Fruit fly (Drosophila melanogaster) whole organism, embryonic: ENCODE data around the gene CG4459.

ENCODE experiments used
- CG12659 ChIP-seq: fragments of 200-800 bp; sonication (Bioruptor generic); optimal IDR thresholded peaks from 3 replicates; lab custom pipeline; 2017; ENCODE audit warnings: mild to moderate bottlenecking, missing biosample characterization, missing genetic modification reagents, missing genetic modification characterization
- CG15011 ChIP-seq: fragments of 200-800 bp; sonication (Bioruptor generic); optimal IDR thresholded peaks from 3 replicates; lab custom pipeline; 2018; ENCODE audit warnings: missing biosample characterization, mild to moderate bottlenecking, missing genetic modification characterization
- CG1602 ChIP-seq: fragments of 200-800 bp; sonication (Bioruptor generic); optimal IDR thresholded peaks from 3 replicates; lab custom pipeline; 2016; ENCODE audit warnings: missing biosample characterization, missing genetic modification characterization
- CG1647 ChIP-seq: fragments of 200-800 bp; sonication (Bioruptor generic); optimal IDR thresholded peaks from 3 replicates; lab custom pipeline; 2016; ENCODE audit warnings: missing biosample characterization, missing genetic modification characterization
- CG16813 ChIP-seq: fragments of 200-800 bp; sonication (Bioruptor generic); IDR thresholded peaks from 3 replicates; pipeline ENCODE4 v1.3.6; 2022; ENCODE audit warnings: missing biosample characterization, missing genetic modification characterization; ENCODE audit not compliant: partially characterized antibody
- CG17385 ChIP-seq: fragments of 200-800 bp; sonication (Bioruptor generic); optimal IDR thresholded peaks from 3 replicates; lab custom pipeline; 2018; ENCODE audit warnings: missing biosample characterization, mild to moderate bottlenecking, missing genetic modification characterization
- CG1792 ChIP-seq: fragments of 200-800 bp; sonication (Bioruptor generic); optimal IDR thresholded peaks from 2 replicates; lab custom pipeline; 2016; ENCODE audit warnings: missing biosample characterization, missing genetic modification characterization
- CG18011 ChIP-seq: fragments of 200-800 bp; sonication (Bioruptor generic); optimal IDR thresholded peaks from 2 replicates; lab custom pipeline; 2017; ENCODE audit warnings: missing biosample characterization, missing genetic modification characterization, mild to moderate bottlenecking, moderate library complexity, missing genotype
- CG18262 ChIP-seq: fragments of 200-800 bp; optimal IDR thresholded peaks from 3 replicates; lab custom pipeline; 2019; ENCODE audit warnings: missing biosample characterization, mild to moderate bottlenecking, missing genetic modification characterization, moderate library complexity
- CG31388 ChIP-seq: fragments of 200-800 bp; sonication (Bioruptor generic); optimal IDR thresholded peaks from 2 replicates; lab custom pipeline; 2016; ENCODE audit warnings: missing biosample characterization, missing genetic modification characterization
- CG4404 ChIP-seq: fragments of 200-800 bp; sonication (Bioruptor generic); IDR thresholded peaks from 2 replicates; pipeline ENCODE4 v1.3.6; 2022; ENCODE audit warnings: missing biosample characterization, missing genetic modification characterization
- CG6683 ChIP-seq: fragments of 200-800 bp; sonication (Bioruptor generic); optimal IDR thresholded peaks from 2 replicates; lab custom pipeline; 2017; ENCODE audit warnings: missing biosample characterization, mild to moderate bottlenecking, missing genetic modification characterization, missing genetic modification reagents
- CG6689 ChIP-seq: fragments of 200-800 bp; sonication (Bioruptor generic); IDR thresholded peaks from 2 replicates; pipeline ENCODE4 v1.3.6; 2022; ENCODE audit warnings: missing biosample characterization, missing genetic modification characterization
- CG6791 ChIP-seq: fragments of 200-800 bp; sonication (Bioruptor generic); IDR thresholded peaks from 3 replicates; pipeline ENCODE4 v1.3.6; 2022; ENCODE audit warnings: missing biosample characterization, missing genetic modification characterization; ENCODE audit not compliant: partially characterized antibody
- CG7372 ChIP-seq: fragments of 200-800 bp; sonication (Bioruptor generic); IDR thresholded peaks from 2 replicates; pipeline ENCODE4 v1.3.6; 2022; ENCODE audit warnings: missing biosample characterization, missing genetic modification characterization
- CG7987 ChIP-seq: fragments of 200-800 bp; sonication (Bioruptor generic); optimal IDR thresholded peaks from 2 replicates; lab custom pipeline; 2018; ENCODE audit warnings: missing biosample characterization, mild to moderate bottlenecking, missing genetic modification characterization, moderate library complexity
- CG8765 ChIP-seq: fragments of 200-800 bp; sonication (Bioruptor generic); IDR thresholded peaks from 2 replicates; pipeline ENCODE4 v1.3.6; 2022; ENCODE audit warnings: missing biosample characterization, missing genetic modification characterization
- CG9817 ChIP-seq: fragments of 200-800 bp; sonication (Bioruptor generic); optimal IDR thresholded peaks from 2 replicates; lab custom pipeline; 2018; ENCODE audit warnings: missing biosample characterization, mild to moderate bottlenecking, missing genetic modification characterization, moderate library complexity
- Camta ChIP-seq: fragments of 200-800 bp; sonication (Bioruptor generic); optimal IDR thresholded peaks from 2 replicates; lab custom pipeline; 2016; ENCODE audit warnings: missing biosample characterization, missing genetic modification characterization
- Dbx ChIP-seq: fragments of 200-800 bp; sonication (Bioruptor generic); IDR thresholded peaks from 3 replicates; pipeline ENCODE4 v1.3.6; 2022; ENCODE audit warnings: missing biosample characterization, missing genetic modification characterization
- Dll ChIP-seq: fragments of 200-800 bp; sonication (Bioruptor generic); IDR thresholded peaks from 4 replicates; pipeline ENCODE4 v1.3.6; 2022; ENCODE audit warnings: missing biosample characterization, missing genetic modification characterization; ENCODE audit not compliant: partially characterized antibody
- Doc2 ChIP-seq: fragments of 200-800 bp; sonication (Bioruptor generic); IDR thresholded peaks from 2 replicates; pipeline ENCODE4 v1.3.6; 2022; ENCODE audit warnings: missing biosample characterization, missing genetic modification characterization
- E2f1 ChIP-seq: fragments of 200-800 bp; sonication (Bioruptor generic); IDR thresholded peaks from 2 replicates; pipeline ENCODE4 v1.3.6; 2022; ENCODE audit warnings: missing biosample characterization, missing genetic modification characterization
- HLHmδ ChIP-seq: fragments of 200-800 bp; sonication (Bioruptor generic); optimal IDR thresholded peaks from 2 replicates; lab custom pipeline; 2018; ENCODE audit warnings: missing biosample characterization, mild to moderate bottlenecking, missing genetic modification characterization, moderate library complexity
- Hr3 ChIP-seq: fragments of 200-800 bp; sonication (Bioruptor generic); optimal IDR thresholded peaks from 3 replicates; lab custom pipeline; 2016; ENCODE audit warnings: missing biosample characterization, missing genetic modification characterization
- Hr51 ChIP-seq, 2 experiments: fragments of 200-800 bp; sonication (Bioruptor generic); optimal IDR thresholded peaks; 2 replicates in 1 of 2; 3 replicates in 1 of 2; lab custom pipeline; 2016 to 2018; ENCODE audit warnings: missing biosample characterization in 2 of 2, missing genetic modification characterization in 2 of 2, mild to moderate bottlenecking in 1 of 2, moderate library complexity in 1 of 2
- Med ChIP-seq: fragments of 200-800 bp; sonication (Bioruptor generic); peaks from one replicate; lab custom pipeline; 2016; ENCODE audit warnings: missing biosample characterization, missing genetic modification characterization, mild to moderate bottlenecking, inconsistent platforms, moderate library complexity
- Mes4 ChIP-seq: fragments of 200-800 bp; sonication (Bioruptor generic); optimal IDR thresholded peaks from 2 replicates; lab custom pipeline; 2016; ENCODE audit warnings: missing biosample characterization, missing genetic modification characterization
- NC2α ChIP-seq: fragments of 200-800 bp; sonication (Bioruptor generic); optimal IDR thresholded peaks from 2 replicates; lab custom pipeline; 2016; ENCODE audit warnings: missing biosample characterization, missing genetic modification characterization
- NfI ChIP-seq: fragments of 200-800 bp; sonication (Bioruptor generic); optimal IDR thresholded peaks from 3 replicates; lab custom pipeline; 2018; ENCODE audit warnings: missing biosample characterization, mild to moderate bottlenecking, missing genetic modification characterization, moderate library complexity
- Optix ChIP-seq: fragments of 200-800 bp; sonication (Bioruptor generic); IDR thresholded peaks from 3 replicates; pipeline ENCODE4 v1.3.6; 2022; ENCODE audit warnings: missing biosample characterization, missing genetic modification characterization
- Six4 ChIP-seq: fragments of 200-800 bp; sonication (Bioruptor generic); optimal IDR thresholded peaks from 2 replicates; lab custom pipeline; 2016; ENCODE audit warnings: missing biosample characterization, missing genetic modification characterization
- aop ChIP-seq: fragments of 200-800 bp; sonication (Bioruptor generic); IDR thresholded peaks from 2 replicates; pipeline ENCODE4 v1.3.6; 2022; ENCODE audit warnings: missing biosample characterization, missing genetic modification characterization
- az2 ChIP-seq: fragments of 200-800 bp; sonication (Bioruptor generic); optimal IDR thresholded peaks from 3 replicates; lab custom pipeline; 2016; ENCODE audit warnings: missing biosample characterization, missing genetic modification characterization
- btn ChIP-seq: fragments of 200-800 bp; sonication (Bioruptor generic); optimal IDR thresholded peaks from 2 replicates; lab custom pipeline; 2016; ENCODE audit warnings: missing biosample characterization, missing genetic modification characterization
- ci ChIP-seq: fragments of 200-800 bp; sonication (Bioruptor generic); IDR thresholded peaks from 3 replicates; pipeline ENCODE4 v1.3.6; 2022; ENCODE audit warnings: missing biosample characterization, missing genetic modification characterization
- da ChIP-seq: fragments of 200-800 bp; sonication (Bioruptor generic); optimal IDR thresholded peaks from 2 replicates; lab custom pipeline; 2016; ENCODE audit warnings: missing biosample characterization, missing genetic modification characterization
- dmrt99B ChIP-seq: fragments of 200-800 bp; sonication (Bioruptor generic); optimal IDR thresholded peaks from 2 replicates; lab custom pipeline; 2018; ENCODE audit warnings: missing biosample characterization, mild to moderate bottlenecking, missing genetic modification characterization, moderate library complexity
- dysf ChIP-seq: fragments of 200-800 bp; sonication (Bioruptor generic); IDR thresholded peaks from 3 replicates; pipeline ENCODE4 v1.3.6; 2022; ENCODE audit warnings: missing biosample characterization, missing genetic modification characterization
- ems ChIP-seq: fragments of 200-800 bp; sonication (Bioruptor generic); optimal IDR thresholded peaks from 3 replicates; lab custom pipeline; 2016; ENCODE audit warnings: missing biosample characterization, missing genetic modification characterization
- gce ChIP-seq: fragments of 200-800 bp; sonication (Bioruptor generic); IDR thresholded peaks from 3 replicates; pipeline ENCODE4 v1.3.6; 2022; ENCODE audit warnings: missing biosample characterization, missing genetic modification characterization
- gsb ChIP-seq: fragments of 200-800 bp; sonication (Bioruptor generic); IDR thresholded peaks from 2 replicates; pipeline ENCODE4 v1.3.6; 2022; ENCODE audit warnings: missing biosample characterization, missing genetic modification characterization
- ham ChIP-seq: fragments of 200-800 bp; sonication (Bioruptor generic); IDR thresholded peaks from 2 replicates; pipeline ENCODE4 v1.3.6; 2022; ENCODE audit warnings: missing biosample characterization, missing genetic modification characterization
- luna ChIP-seq: fragments of 200-800 bp; sonication (Bioruptor generic); optimal IDR thresholded peaks from 2 replicates; lab custom pipeline; 2016; ENCODE audit warnings: missing biosample characterization, missing genetic modification characterization
- nerfin-2 ChIP-seq: fragments of 200-800 bp; sonication (Bioruptor generic); IDR thresholded peaks from 2 replicates; pipeline ENCODE4 v1.3.6; 2022; ENCODE audit warnings: missing biosample characterization, missing genetic modification characterization; ENCODE audit not compliant: partially characterized antibody
- pho ChIP-seq: fragments of 200-800 bp; sonication (Bioruptor generic); optimal IDR thresholded peaks from 2 replicates; lab custom pipeline; 2016; ENCODE audit warnings: missing biosample characterization, missing genetic modification characterization
- pita ChIP-seq: fragments of 200-800 bp; sonication (Bioruptor generic); optimal IDR thresholded peaks from 2 replicates; lab custom pipeline; 2017; ENCODE audit warnings: missing biosample characterization, mild to moderate bottlenecking, missing genetic modification characterization
- pnt ChIP-seq: fragments of 200-800 bp; sonication (Bioruptor generic); optimal IDR thresholded peaks from 3 replicates; lab custom pipeline; 2016; ENCODE audit warnings: missing biosample characterization, missing genetic modification characterization
- scrt ChIP-seq: fragments of 200-800 bp; sonication (Bioruptor generic); optimal IDR thresholded peaks from 2 replicates; lab custom pipeline; 2018; ENCODE audit warnings: missing biosample characterization, mild to moderate bottlenecking, missing genetic modification characterization, moderate library complexity
- sna ChIP-seq: fragments of 200-800 bp; sonication (Bioruptor generic); IDR thresholded peaks from 2 replicates; pipeline ENCODE4 v1.3.6; 2022; ENCODE audit warnings: missing biosample characterization, missing genetic modification characterization; ENCODE audit not compliant: partially characterized antibody
- ssp ChIP-seq: fragments of 200-800 bp; sonication (Bioruptor generic); IDR thresholded peaks from 2 replicates; pipeline ENCODE4 v1.3.6; 2022; ENCODE audit warnings: missing biosample characterization, missing genetic modification characterization

The CG4459 gene

DNA sequence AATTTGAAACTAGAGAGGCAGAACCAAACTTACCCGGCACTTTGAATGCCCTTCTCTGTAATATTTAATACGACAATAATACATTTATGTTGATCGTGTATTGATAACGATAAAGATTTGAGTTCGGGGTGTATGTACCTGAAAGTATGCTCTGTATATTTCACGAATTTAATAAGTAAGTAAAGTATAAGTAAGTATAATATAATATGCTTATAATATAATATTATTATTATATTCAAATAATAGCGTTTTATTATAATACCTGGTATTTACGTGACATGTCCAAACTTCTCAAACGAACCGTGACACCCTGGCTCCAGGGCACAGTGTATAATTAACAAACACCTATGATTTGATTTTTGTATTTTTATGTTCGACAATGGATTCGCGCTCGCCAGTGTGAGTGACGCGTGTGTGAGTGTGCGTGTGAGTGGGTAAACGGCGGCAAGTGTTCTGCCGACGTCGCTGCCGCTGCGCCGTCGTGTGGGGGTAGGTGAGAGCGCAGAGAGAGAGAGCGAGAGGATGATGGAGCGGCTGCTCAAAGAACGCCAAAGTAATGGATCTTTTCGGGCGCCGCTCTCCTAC is 38.7 kb downstream of the CG4459 start (continued):
- TF ChIP-seq dmrt99B: peak; percentile 87
- 0 out of 2 replicates have a peak, but pooled peaks have one; percentile 54 for TF ChIP-seq CG6689 (GFP tag; lab: Robert Waterston, UW)
- peak; percentile 72 for TF ChIP-seq Med (GFP tag; lab: Kevin White, UChicago)
- TF ChIP-seq CG9817 (tag; lab: Kevin White, UChicago): peak; percentile 73
- no peak for TF ChIP-seq Optix
- TF ChIP-seq CG18011: peak; percentile 6
- no peak for TF ChIP-seq Doc2 (GFP tag; lab: Robert Waterston, UW)
- peak; percentile 79 for TF ChIP-seq CG6683 (GFP tag; lab: Kevin White, UChicago)
- TF ChIP-seq Hr51 (GFP tag; optimal IDR thresholded peaks at IDR 0.05; lab: Kevin White, UChicago): peak in 1 of 2 experiments; percentile 88
- peak; percentile 64 for TF ChIP-seq CG17385 (GFP tag; lab: Kevin White, UChicago)
- TF ChIP-seq CG8765: no peak
- peak; percentile 62 for TF ChIP-seq CG7987 (GFP tag; lab: Kevin White, UChicago)
- TF ChIP-seq CG7372: peak; percentile 62
- no peak for TF ChIP-seq ham (GFP tag; lab: Robert Waterston, UW)
- TF ChIP-seq gce (GFP tag; lab: Robert Waterston, UW): no peak
- TF ChIP-seq Hr3 (GFP tag; lab: Kevin White, UChicago): peak; percentile 67
- TF ChIP-seq Six4 (GFP tag; lab: Kevin White, UChicago): peak; percentile 69
- TF ChIP-seq Camta (GFP tag; lab: Kevin White, UChicago): no peak
- TF ChIP-seq luna (GFP tag; lab: Kevin White, UChicago): no peak
- no peak for TF ChIP-seq Dll (GFP tag; lab: Robert Waterston, UW)
- TF ChIP-seq gsb (GFP tag; lab: Robert Waterston, UW): 0 out of 2 replicates have a peak, but pooled peaks have one; percentile 43
- no peak for TF ChIP-seq pho (GFP tag; lab: Kevin White, UChicago)
- no peak for TF ChIP-seq ems
- no peak for TF ChIP-seq CG6791 (GFP tag; lab: Robert Waterston, UW)
- TF ChIP-seq HLHmδ (GFP tag; lab: Kevin White, UChicago): peak; percentile 61
- TF ChIP-seq nerfin-2 (GFP tag; lab: Robert Waterston, UW): no peak
- TF ChIP-seq pnt (GFP tag; lab: Kevin White, UChicago): no peak
- TF ChIP-seq ci (GFP tag; lab: Robert Waterston, UW): 0 out of 3 replicates have a peak, but pooled peaks have one; percentile 20
- TF ChIP-seq pita (GFP tag; lab: Kevin White, UChicago): no peak
- no peak for TF ChIP-seq btn
- TF ChIP-seq CG1602: peak; percentile 28
- peak; percentile 79 for TF ChIP-seq dysf (GFP tag; lab: Robert Waterston, UW)
- peak; percentile 77 for TF ChIP-seq Dbx (GFP tag; lab: Robert Waterston, UW)
- no peak for TF ChIP-seq E2f1
- TF ChIP-seq scrt (GFP tag; lab: Kevin White, UChicago): peak; percentile 80
- peak; percentile 28 for TF ChIP-seq az2 (GFP tag; lab: Kevin White, UChicago)
- TF ChIP-seq Mes4 (GFP tag; lab: Kevin White, UChicago): no peak
- no peak for TF ChIP-seq CG4404
- no peak for TF ChIP-seq aop (GFP tag; lab: Robert Waterston, UW)
- TF ChIP-seq CG16813 (GFP tag; lab: Robert Waterston, UW): no peak
- TF ChIP-seq CG15011 (GFP tag; lab: Kevin White, UChicago): peak; percentile 65
- TF ChIP-seq CG18262 (tag; lab: Kevin White, UChicago): peak; percentile 64
- no peak for TF ChIP-seq CG31388 (GFP tag; lab: Kevin White, UChicago)
- peak; percentile 66 for TF ChIP-seq NfI (GFP tag; lab: Kevin White, UChicago)
- TF ChIP-seq sna (GFP tag; lab: Robert Waterston, UW): no peak
- TF ChIP-seq da: no peak
- TF ChIP-seq CG1647 (GFP tag; lab: Kevin White, UChicago): no peak
- TF ChIP-seq NC2α (GFP tag; lab: Kevin White, UChicago): no peak
- TF ChIP-seq ssp (GFP tag; lab: Robert Waterston, UW): no peak
- no peak for TF ChIP-seq CG1792 (GFP tag; lab: Kevin White, UChicago)
- peak; percentile 78 for TF ChIP-seq CG12659 (GFP tag; lab: Kevin White, UChicago)
